Worm (Caenorhabditis elegans) whole organism, L1 larva: ENCODE measurements around the gene ins-8.

Experiments used
- C04F5.9 ChIP-seq: sonication (generic microtip); optimal IDR thresholded peaks from 2 replicates; lab custom pipeline; 2016; ENCODE audit warnings: missing genetic modification characterization, missing compliant biosample characterization
- C16A3.4 ChIP-seq: fragments of 150-350 bp; optimal IDR thresholded peaks from 2 replicates; lab custom pipeline; 2014; ENCODE audit warnings: missing biosample characterization, missing genetic modification characterization
- C34B4.2 ChIP-seq: sonication (generic microtip); optimal IDR thresholded peaks from 2 replicates; lab custom pipeline; 2017; ENCODE audit warnings: mild to moderate bottlenecking, missing genetic modification characterization, missing compliant biosample characterization
- aha-1 ChIP-seq: fragments of 150-350 bp; optimal IDR thresholded peaks from 2 replicates; lab custom pipeline; 2014; ENCODE audit warnings: missing biosample characterization, missing genetic modification characterization
- aly-2 ChIP-seq: fragments of 150-350 bp; optimal IDR thresholded peaks from 2 replicates; lab custom pipeline; 2014; ENCODE audit warnings: missing biosample characterization, missing genetic modification characterization
- ama-1 ChIP-seq: fragments of 150-350 bp; optimal IDR thresholded peaks from 2 replicates; lab custom pipeline; 2014
- ceh-63 ChIP-seq: fragments of 200-800 bp; sonication (Bioruptor generic); optimal IDR thresholded peaks from 2 replicates; lab custom pipeline; 2018; ENCODE audit warnings: mild to moderate bottlenecking, missing genetic modification characterization, missing compliant biosample characterization
- ceh-8 ChIP-seq: fragments of 200-800 bp; sonication (Bioruptor generic); optimal IDR thresholded peaks from 2 replicates; lab custom pipeline; 2018; ENCODE audit warnings: mild to moderate bottlenecking, missing genetic modification characterization, moderate library complexity, missing compliant biosample characterization
- ceh-82 ChIP-seq, 3 experiments: fragments of 150-350 bp in 1 of 3; sonication (generic microtip) in 2 of 3; optimal IDR thresholded peaks; 2 replicates each; lab custom pipeline; 2014 to 2017; ENCODE audit warnings: missing biosample characterization in 3 of 3, missing genetic modification characterization in 3 of 3
- ceh-88 ChIP-seq: fragments of 200-800 bp; sonication (Bioruptor generic); IDR thresholded peaks from 2 replicates; pipeline ENCODE4 v1.3.6; 2022; ENCODE audit warnings: missing genetic modification characterization, missing compliant biosample characterization
- ces-1 ChIP-seq: fragments of 150-350 bp; optimal IDR thresholded peaks from 2 replicates; lab custom pipeline; 2014; ENCODE audit warnings: missing biosample characterization, missing genetic modification reagents, missing genetic modification characterization
- efl-1 ChIP-seq, 4 experiments: fragments of 150-350 bp; optimal IDR thresholded peaks in 3 of 4; peaks in 1 of 4; 1 replicate in 1 of 4; 2 replicates in 3 of 4; lab custom pipeline; 2014; ENCODE audit warnings: missing biosample characterization in 2 of 4, missing genetic modification characterization in 2 of 4, missing genetic modification reagents in 2 of 4
- efl-3 ChIP-seq: fragments of 200-800 bp; sonication (Bioruptor generic); optimal IDR thresholded peaks from 2 replicates; lab custom pipeline; 2018; ENCODE audit warnings: mild to moderate bottlenecking, missing genetic modification characterization, missing compliant biosample characterization
- egl-13 ChIP-seq: sonication (generic microtip); optimal IDR thresholded peaks from 2 replicates; lab custom pipeline; 2016; ENCODE audit warnings: missing genotype, missing genetic modification reagents, missing genetic modification characterization, missing compliant biosample characterization
- elt-3 ChIP-seq, 6 experiments: fragments of 150-350 bp in 1 of 6; sonication (generic microtip); optimal IDR thresholded peaks; 2 replicates each; lab custom pipeline; 2017 to 2018; ENCODE audit warnings: missing biosample characterization in 6 of 6, missing genetic modification characterization in 6 of 6, inconsistent platforms in 1 of 6
- fkh-4 ChIP-seq: sonication (generic microtip); optimal IDR thresholded peaks from 2 replicates; lab custom pipeline; 2016; ENCODE audit warnings: missing compliant biosample characterization, missing genetic modification characterization, borderline replicate concordance
- fkh-8 ChIP-seq: sonication (generic microtip); optimal IDR thresholded peaks from 2 replicates; lab custom pipeline; 2016; ENCODE audit warnings: mild to moderate bottlenecking, missing genetic modification characterization, missing compliant biosample characterization
- hlh-4 ChIP-seq: sonication (generic microtip); optimal IDR thresholded peaks from 2 replicates; lab custom pipeline; 2016; ENCODE audit warnings: mild to moderate bottlenecking, missing genetic modification characterization, missing compliant biosample characterization
- hpl-2 ChIP-seq: fragments of 150-350 bp; optimal IDR thresholded peaks from 2 replicates; lab custom pipeline; 2014; ENCODE audit warnings: missing biosample characterization, missing genetic modification reagents, missing genetic modification characterization
- isw-1 ChIP-seq: fragments of 200-800 bp; sonication (Bioruptor generic); IDR thresholded peaks from 2 replicates; pipeline ENCODE4 v1.3.6; 2022; ENCODE audit warnings: missing genetic modification characterization, missing compliant biosample characterization
- lin-14 ChIP-seq: fragments of 200-800 bp; sonication (Bioruptor generic); optimal IDR thresholded peaks from 2 replicates; lab custom pipeline; 2018; ENCODE audit warnings: mild to moderate bottlenecking, missing genetic modification characterization, moderate library complexity, missing compliant biosample characterization
- lin-35 ChIP-seq, 2 experiments: fragments of 150-350 bp; optimal IDR thresholded peaks; 2 replicates each; lab custom pipeline; 2014; ENCODE audit warnings: missing biosample characterization in 2 of 2, missing genetic modification characterization in 2 of 2, missing genetic modification reagents in 2 of 2
- lin-39 ChIP-seq: fragments of 150-350 bp; optimal IDR thresholded peaks from 2 replicates; lab custom pipeline; 2014; ENCODE audit warnings: missing biosample characterization, missing genetic modification reagents, missing genetic modification characterization
- lir-3 ChIP-seq: sonication (generic microtip); optimal IDR thresholded peaks from 2 replicates; lab custom pipeline; 2016; ENCODE audit warnings: mild to moderate bottlenecking, missing genetic modification characterization, moderate library complexity, missing compliant biosample characterization; ENCODE audit not compliant: poor library complexity
- lsy-2 ChIP-seq, 2 experiments: fragments of 150-350 bp; optimal IDR thresholded peaks; 2 replicates each; lab custom pipeline; 2014; ENCODE audit warnings: missing biosample characterization in 2 of 2, missing genetic modification characterization in 2 of 2
- mab-9 ChIP-seq: fragments of 200-800 bp; sonication (Bioruptor generic); IDR thresholded peaks from 2 replicates; pipeline ENCODE4 v1.3.6; 2022; ENCODE audit warnings: missing genetic modification reagents, missing genetic modification characterization, missing compliant biosample characterization
- nhr-11 ChIP-seq: fragments of 150-350 bp; optimal IDR thresholded peaks from 2 replicates; lab custom pipeline; 2014; ENCODE audit warnings: missing biosample characterization, missing genetic modification characterization
- nhr-19 ChIP-seq: fragments of 200-800 bp; sonication (Bioruptor generic); conservative IDR thresholded peaks from 2 replicates; pipeline ENCODE4 v1.3.6; 2022; ENCODE audit warnings: missing genetic modification characterization, missing compliant biosample characterization
- nhr-28 ChIP-seq: fragments of 150-350 bp; optimal IDR thresholded peaks from 2 replicates; lab custom pipeline; 2014; ENCODE audit warnings: missing biosample characterization, missing genetic modification characterization
- nhr-71 ChIP-seq: sonication (generic microtip); optimal IDR thresholded peaks from 2 replicates; lab custom pipeline; 2016; ENCODE audit warnings: mild to moderate bottlenecking, missing genetic modification characterization, moderate library complexity, missing compliant biosample characterization
- nhr-76 ChIP-seq: sonication (generic microtip); optimal IDR thresholded peaks from 2 replicates; lab custom pipeline; 2017; ENCODE audit warnings: missing biosample characterization, missing genetic modification characterization
- nhr-85 ChIP-seq: sonication (generic microtip); peaks from one replicate; lab custom pipeline; 2016; ENCODE audit warnings: missing genetic modification characterization, inconsistent platforms, missing compliant biosample characterization
- pag-3 ChIP-seq: sonication (generic microtip); optimal IDR thresholded peaks from 2 replicates; lab custom pipeline; 2017; ENCODE audit warnings: missing genetic modification characterization, mild to moderate bottlenecking, missing compliant biosample characterization, antibody characterized with exemption, borderline replicate concordance; ENCODE audit not compliant: insufficient read depth
- pax-3 ChIP-seq: fragments of 200-800 bp; sonication (Bioruptor generic); optimal IDR thresholded peaks from 2 replicates; lab custom pipeline; 2018; ENCODE audit warnings: mild to moderate bottlenecking, missing genetic modification characterization, moderate library complexity, missing compliant biosample characterization
- skn-1 ChIP-seq: fragments of 150-350 bp; optimal IDR thresholded peaks from 2 replicates; lab custom pipeline; 2014; ENCODE audit warnings: missing biosample characterization, missing genetic modification characterization
- snpc-4 ChIP-seq: fragments of 150-350 bp; optimal IDR thresholded peaks from 2 replicates; lab custom pipeline; 2014; ENCODE audit warnings: missing biosample characterization, missing genetic modification characterization
- snu-23 ChIP-seq: sonication (generic microtip); optimal IDR thresholded peaks from 2 replicates; lab custom pipeline; 2016; ENCODE audit warnings: missing genetic modification characterization, missing compliant biosample characterization
- sox-4 ChIP-seq: sonication (generic microtip); optimal IDR thresholded peaks from 2 replicates; lab custom pipeline; 2016; ENCODE audit warnings: missing genetic modification characterization, missing compliant biosample characterization
- tbx-2 ChIP-seq: sonication (generic microtip); optimal IDR thresholded peaks from 2 replicates; lab custom pipeline; 2016; ENCODE audit warnings: missing genetic modification characterization, missing compliant biosample characterization
- unc-130 ChIP-seq: fragments of 150-350 bp; optimal IDR thresholded peaks from 2 replicates; lab custom pipeline; 2017; ENCODE audit warnings: missing biosample characterization, missing genetic modification characterization, inconsistent platforms
- unc-30 ChIP-seq: sonication (generic microtip); optimal IDR thresholded peaks from 2 replicates; lab custom pipeline; 2017; ENCODE audit warnings: missing biosample characterization, missing genetic modification characterization
- unc-62 ChIP-seq: fragments of 150-350 bp; optimal IDR thresholded peaks from 2 replicates; lab custom pipeline; 2014; ENCODE audit warnings: missing biosample characterization, missing genetic modification reagents, missing genetic modification characterization
- unc-86 ChIP-seq: sonication (generic microtip); optimal IDR thresholded peaks from 2 replicates; lab custom pipeline; 2016; ENCODE audit warnings: missing genetic modification characterization, missing compliant biosample characterization
- zag-1 ChIP-seq: fragments of 150-350 bp; optimal IDR thresholded peaks from 2 replicates; lab custom pipeline; 2014; ENCODE audit warnings: missing biosample characterization, missing genetic modification characterization
- zip-4 ChIP-seq: fragments of 200-800 bp; sonication (Bioruptor generic); optimal IDR thresholded peaks from 2 replicates; lab custom pipeline; 2018; ENCODE audit warnings: mild to moderate bottlenecking, missing genetic modification characterization, moderate library complexity, missing compliant biosample characterization
- ztf-4 ChIP-seq: fragments of 150-350 bp; optimal IDR thresholded peaks from 2 replicates; lab custom pipeline; 2014; ENCODE audit warnings: missing biosample characterization, missing genetic modification characterization

The ins-8 gene

DNA sequence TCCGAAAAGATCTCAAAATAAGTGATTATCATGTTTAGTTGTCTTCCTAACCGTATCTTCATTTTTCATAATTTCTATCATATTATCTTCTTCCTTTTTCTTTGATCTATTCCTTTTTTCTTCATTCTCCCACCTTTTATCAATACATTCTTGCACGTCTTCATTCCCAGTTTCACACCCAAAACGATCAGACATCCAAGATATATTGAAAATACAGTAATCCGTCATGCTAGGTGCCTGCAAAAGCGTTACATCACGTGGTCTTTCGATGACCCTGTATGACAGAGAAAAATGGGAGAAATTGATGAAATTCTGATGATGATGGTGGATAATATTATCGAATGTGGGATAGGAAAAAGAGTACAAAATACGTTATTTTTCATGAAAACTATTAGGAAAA is 8.3 kb downstream of the ins-8 start (continued):
- TF ChIP-seq ceh-8 (GFP tag; lab: Kevin White, UChicago) (no peak), pag-3 (no peak), zag-1 (tag; lab: Kevin White, UChicago) (no peak), ceh-82 (tag; optimal IDR thresholded peaks at IDR 0.05; lab: Kevin White, UChicago) (no peak), mab-9 (GFP tag; lab: Robert Waterston, UW) (no peak), zip-4 (GFP tag; lab: Kevin White, UChicago) (no peak), elt-3 (tag; optimal IDR thresholded peaks at IDR 0.05; lab: Kevin White, UChicago) (peak in 2 of 6 experiments; percentile 80), ceh-63 (GFP tag; lab: Kevin White, UChicago) (no peak), lsy-2 (tag; optimal IDR thresholded peaks at IDR 0.05; lab: Kevin White, UChicago) (peak; percentile 69 to 82), fkh-8 (tag; lab: Kevin White, UChicago) (no peak), unc-30 (tag; lab: Kevin White, UChicago) (no peak), efl-3 (GFP tag; lab: Kevin White, UChicago) (peak; percentile 32), nhr-28 (tag; lab: Kevin White, UChicago) (no peak), C16A3.4 (tag; lab: Kevin White, UChicago) (peak; percentile 22), unc-86 (tag; lab: Kevin White, UChicago) (no peak), snpc-4 (tag; lab: Kevin White, UChicago) (no peak), lin-39 (tag; lab: Kevin White, UChicago) (no peak), isw-1 (no peak), hpl-2 (no peak), unc-130 (no peak), nhr-71 (tag; lab: Kevin White, UChicago) (peak; percentile 83), hlh-4 (tag; lab: Kevin White, UChicago) (no peak), nhr-85 (peak; percentile 96), egl-13 (tag; lab: Kevin White, UChicago) (no peak), lin-35 (GFP tag; optimal IDR thresholded peaks at IDR 0.05; lab: Kevin White, UChicago) (peak in 1 of 2 experiments; percentile 63), aly-2 (tag; lab: Kevin White, UChicago) (no peak), tbx-2 (peak; percentile 35), C04F5.9 (tag; lab: Kevin White, UChicago) (no peak), lin-14 (peak; percentile 73), fkh-4 (no peak), unc-62 (GFP tag; lab: Kevin White, UChicago) (no peak), snu-23 (GFP tag; lab: Kevin White, UChicago) (peak; percentile 80), efl-1 (optimal IDR thresholded peaks at IDR 0.05; lab: Kevin White, UChicago) (no peak), efl-1 (GFP tag; optimal IDR thresholded peaks at IDR 0.05 in 1 of 2; lab: Kevin White, UChicago) (no peak), nhr-11 (no peak), nhr-19 (GFP tag; lab: Robert Waterston, UW) (peak; percentile 21; the same call in 1 of the 2 replicates), sox-4 (no peak), ceh-88 (GFP tag; lab: Robert Waterston, UW) (no peak), pax-3 (tag; lab: Kevin White, UChicago) (no peak), nhr-76 (no peak), ztf-4 (tag; lab: Kevin White, UChicago) (peak; percentile 18), ama-1 (lab: Kevin White, UChicago) (no peak), lir-3 (tag; lab: Kevin White, UChicago) (no peak), aha-1 (tag; lab: Kevin White, UChicago) (no peak), skn-1 (tag; lab: Kevin White, UChicago) (no peak), ces-1 (GFP tag; lab: Kevin White, UChicago) (no peak), C34B4.2 (no peak)
